Worm (Caenorhabditis elegans) whole organism, young adult: ENCODE data around the gene noa-1.

Experiments
- K11D2.4 ChIP-seq: fragments of 200-800 bp; sonication (Bioruptor generic); IDR thresholded peaks from 2 replicates; pipeline ENCODE4 v1.3.6; 2022; ENCODE audit warnings: missing genetic modification reagents, missing genetic modification characterization, missing compliant biosample characterization
- aptf-3 ChIP-seq: fragments of 200-800 bp; sonication (Bioruptor generic); IDR thresholded peaks from 2 replicates; pipeline ENCODE4 v1.3.6; 2022; ENCODE audit warnings: missing genetic modification characterization, missing compliant biosample characterization
- cebp-1 ChIP-seq, 2 experiments: fragments of 200-800 bp in 1 of 2; sonication (Bioruptor generic) in 1 of 2; sonication (generic microtip) in 1 of 2; IDR thresholded peaks in 1 of 2; optimal IDR thresholded peaks in 1 of 2; 2 replicates each; pipeline versions ENCODE4 v1.3.6 to Lab custom; 2017 to 2022; ENCODE audit warnings: missing compliant biosample characterization in 2 of 2, missing genetic modification characterization in 2 of 2, mild to moderate bottlenecking in 1 of 2, missing genetic modification reagents in 1 of 2, moderate library complexity in 1 of 2
- egl-44 ChIP-seq: fragments of 200-800 bp; sonication (Bioruptor generic); IDR thresholded peaks from 2 replicates; pipeline ENCODE4 v1.3.6; 2022; ENCODE audit warnings: missing genetic modification reagents, missing genetic modification characterization, missing compliant biosample characterization
- ets-4 ChIP-seq: fragments of 200-800 bp; sonication (Bioruptor generic); optimal IDR thresholded peaks from 2 replicates; lab custom pipeline; 2018; ENCODE audit warnings: mild to moderate bottlenecking, missing genetic modification characterization, missing compliant biosample characterization
- hmg-20 ChIP-seq: fragments of 200-800 bp; sonication (Bioruptor generic); IDR thresholded peaks from 2 replicates; pipeline ENCODE4 v1.3.6; 2022; ENCODE audit warnings: missing genetic modification reagents, missing genetic modification characterization, missing compliant biosample characterization
- nfya-2 ChIP-seq: fragments of 200-800 bp; sonication (Bioruptor generic); IDR thresholded peaks from 2 replicates; pipeline ENCODE4 v1.3.6; 2022; ENCODE audit warnings: missing genetic modification reagents, missing genetic modification characterization, missing compliant biosample characterization
- rpc-1 ChIP-seq, 2 experiments: fragments of 150-350 bp in 1 of 2; sonication (generic microtip) in 1 of 2; optimal IDR thresholded peaks; 2 replicates each; lab custom pipeline; 2014 to 2018; ENCODE audit warnings: missing biosample characterization in 1 of 2, missing genetic modification characterization in 1 of 2, missing genetic modification reagents in 1 of 2, missing genotype in 1 of 2
- zfh-2 ChIP-seq: fragments of 200-800 bp; sonication (Bioruptor generic); conservative IDR thresholded peaks from 2 replicates; pipeline ENCODE4 v1.3.6; 2022; ENCODE audit warnings: missing genetic modification reagents, missing genetic modification characterization, missing compliant biosample characterization
- ztf-6 ChIP-seq: fragments of 200-800 bp; sonication (Bioruptor generic); IDR thresholded peaks from 2 replicates; pipeline ENCODE4 v1.3.6; 2022; ENCODE audit warnings: missing genetic modification reagents, missing genetic modification characterization, missing compliant biosample characterization

noa-1 gene

ce11 chrII:13487563-13487962 lies 53.3 kb downstream of the noa-1 start (continued):
- no peak for TF ChIP-seq ztf-6 (GFP tag; lab: Robert Waterston, UW)
- no peak for TF ChIP-seq cebp-1 (GFP tag; IDR thresholded peaks at IDR 0.05; lab: Robert Waterston, UW)
- no peak for TF ChIP-seq cebp-1 (tag; optimal IDR thresholded peaks at IDR 0.05; lab: Kevin White, UChicago)

ce11 chrII:13485119-13485518 lies 55.7 kb downstream of the noa-1 start:
- TF ChIP-seq zfh-2 (GFP tag; lab: Robert Waterston, UW) (peak; percentile 66), ets-4 (GFP tag; lab: Kevin White, UChicago) (no peak), K11D2.4 (GFP tag; lab: Robert Waterston, UW) (no peak)

ce11 chrII:13484108-13484507 lies 56.7 kb downstream of the noa-1 start:
- TF ChIP-seq zfh-2 (GFP tag; lab: Robert Waterston, UW), result peak; percentile 62
- 0 out of 2 replicates have a peak, but pooled peaks have one; percentile 11 for TF ChIP-seq nfya-2
- no peak for TF ChIP-seq egl-44
- no peak for TF ChIP-seq aptf-3 (GFP tag; lab: Robert Waterston, UW)
- no peak for TF ChIP-seq rpc-1 (optimal IDR thresholded peaks at IDR 0.05; lab: Kevin White, UChicago)
- no peak for TF ChIP-seq rpc-1 (tag; optimal IDR thresholded peaks at IDR 0.05; lab: Kevin White, UChicago)
- no peak for TF ChIP-seq hmg-20 (GFP tag; lab: Robert Waterston, UW)
- TF ChIP-seq, all 124 proteins: peak for 2
